Fruit fly (Drosophila melanogaster) whole organism, pupa: ENCODE measurements around the gene Ugt35A1.

Experiments
- CG10348 ChIP-seq: fragments of 200-800 bp; sonication (Bioruptor generic); IDR thresholded peaks from 2 replicates; pipeline ENCODE4 v1.3.6; 2022; ENCODE audit warnings: missing biosample characterization, missing genetic modification characterization
- CG12605 ChIP-seq: fragments of 200-800 bp; sonication (Bioruptor generic); IDR thresholded peaks from 2 replicates; pipeline ENCODE4 v1.3.6; 2022; ENCODE audit warnings: missing biosample characterization, missing genetic modification characterization
- CG13204 ChIP-seq: fragments of 200-800 bp; sonication (Bioruptor generic); optimal IDR thresholded peaks from 2 replicates; lab custom pipeline; 2018; ENCODE audit warnings: missing biosample characterization, mild to moderate bottlenecking, missing genetic modification characterization, moderate library complexity
- CG14655 ChIP-seq: fragments of 200-800 bp; sonication (Bioruptor generic); optimal IDR thresholded peaks from 3 replicates; lab custom pipeline; 2017; ENCODE audit warnings: mild to moderate bottlenecking, missing biosample characterization, missing genetic modification reagents, missing genetic modification characterization
- CG34367 ChIP-seq: fragments of 200-800 bp; sonication (Bioruptor generic); optimal IDR thresholded peaks from 2 replicates; lab custom pipeline; 2018; ENCODE audit warnings: missing biosample characterization, mild to moderate bottlenecking, missing genetic modification characterization
- CG4496 ChIP-seq: fragments of 200-800 bp; sonication (Bioruptor generic); IDR thresholded peaks from 3 replicates; pipeline ENCODE4 v1.3.6; 2022; ENCODE audit warnings: missing biosample characterization, missing genetic modification characterization
- CG8159 ChIP-seq: fragments of 200-800 bp; sonication (Bioruptor generic); optimal IDR thresholded peaks from 3 replicates; lab custom pipeline; 2018; ENCODE audit warnings: missing biosample characterization, mild to moderate bottlenecking, missing genetic modification characterization, moderate library complexity
- gl ChIP-seq: fragments of 200-800 bp; sonication (Bioruptor generic); optimal IDR thresholded peaks from 2 replicates; lab custom pipeline; 2018; ENCODE audit warnings: missing biosample characterization, mild to moderate bottlenecking, missing genetic modification characterization

dm6 chr3R:11198062-11198472 is 25.6 kb upstream of the Ugt35A1 start:
- no peak for TF ChIP-seq gl (tag; lab: Kevin White, UChicago)
- 0 out of 3 replicates have a peak, but pooled peaks have one; percentile 11 for TF ChIP-seq CG4496 (GFP tag; lab: Robert Waterston, UW)
- no peak for TF ChIP-seq CG8159 (tag; lab: Kevin White, UChicago)
- TF ChIP-seq CG10348 (GFP tag; lab: Robert Waterston, UW) = no peak
- no peak for TF ChIP-seq CG34367 (tag; lab: Kevin White, UChicago)
- no peak for TF ChIP-seq CG14655
- TF ChIP-seq CG12605 (GFP tag; lab: Robert Waterston, UW) = 0 out of 2 replicates have a peak, but pooled peaks have one; percentile 35
- TF ChIP-seq CG13204 (GFP tag; lab: Kevin White, UChicago) = no peak
